Fruit fly (Drosophila melanogaster) whole organism, embryonic: ENCODE measurements around the gene mbt.

ENCODE experiments used
- BEAF-32 ChIP-seq: fragments of 200-800 bp; sonication (Bioruptor generic); optimal IDR thresholded peaks from 3 replicates; lab custom pipeline; 2017; ENCODE audit warnings: missing biosample characterization, missing genetic modification characterization, mild to moderate bottlenecking, moderate library complexity, missing genetic modification reagents
- CG7839 ChIP-seq: fragments of 200-800 bp; sonication (Bioruptor generic); optimal IDR thresholded peaks from 3 replicates; lab custom pipeline; 2018; ENCODE audit warnings: missing biosample characterization, mild to moderate bottlenecking, missing genetic modification characterization, moderate library complexity
- Xbp1 ChIP-seq: fragments of 200-800 bp; sonication (Bioruptor generic); optimal IDR thresholded peaks from 3 replicates; lab custom pipeline; 2016; ENCODE audit warnings: missing biosample characterization, mild to moderate bottlenecking, missing genetic modification characterization
- org-1 ChIP-seq: fragments of 200-800 bp; sonication (Bioruptor generic); optimal IDR thresholded peaks from 2 replicates; lab custom pipeline; 2017; ENCODE audit warnings: missing biosample characterization, missing genetic modification characterization
- otp ChIP-seq: fragments of 200-800 bp; sonication (Bioruptor generic); IDR thresholded peaks from 3 replicates; pipeline ENCODE4, ENCODE4 v1.3.6; 2022; ENCODE audit warnings: missing biosample characterization, missing genetic modification characterization

dm6 chrX:16593418-16593817 lies 17.1 kb upstream of the mbt start, which contains the start of the genes SMC3 and Ubc7:
- TF ChIP-seq Xbp1 (no peak), otp (GFP tag; lab: Robert Waterston, UW) (no peak), CG7839 (tag; lab: Kevin White, UChicago) (no peak), org-1 (GFP tag; lab: Kevin White, UChicago) (no peak), BEAF-32 (GFP tag; lab: Kevin White, UChicago) (peak; percentile 85)
